Fruit fly (Drosophila melanogaster) whole organism, embryonic: ENCODE results near the gene CG42445.

Experiments used
- Atf6 ChIP-seq: fragments of 200-800 bp; sonication (Bioruptor generic); IDR thresholded peaks from 2 replicates; pipeline ENCODE4 v1.3.6; 2022; ENCODE audit warnings: missing biosample characterization, missing genetic modification characterization
- B-H2 ChIP-seq: fragments of 200-800 bp; sonication (Bioruptor generic); optimal IDR thresholded peaks from 2 replicates; lab custom pipeline; 2018; ENCODE audit warnings: missing biosample characterization, mild to moderate bottlenecking, missing genetic modification characterization
- CG10431 ChIP-seq: fragments of 200-800 bp; sonication (Bioruptor generic); optimal IDR thresholded peaks from 3 replicates; lab custom pipeline; 2018; ENCODE audit warnings: missing biosample characterization, mild to moderate bottlenecking, missing genetic modification characterization
- CG10959 ChIP-seq: fragments of 200-800 bp; sonication (Bioruptor generic); IDR thresholded peaks from 2 replicates; pipeline ENCODE4 v1.3.6; 2022; ENCODE audit warnings: missing biosample characterization, missing genetic modification characterization
- CG11696 ChIP-seq: fragments of 200-800 bp; sonication (Bioruptor generic); IDR thresholded peaks from 2 replicates; pipeline ENCODE4 v1.3.6; 2022; ENCODE audit warnings: missing biosample characterization, missing genetic modification characterization
- CG12744 ChIP-seq: fragments of 200-800 bp; sonication (Bioruptor generic); optimal IDR thresholded peaks from 2 replicates; lab custom pipeline; 2016; ENCODE audit warnings: missing biosample characterization, missing genetic modification characterization
- CG15479 ChIP-seq: fragments of 200-800 bp; sonication (Bioruptor generic); optimal IDR thresholded peaks from 3 replicates; lab custom pipeline; 2019; ENCODE audit warnings: missing biosample characterization, mild to moderate bottlenecking, missing genetic modification characterization, moderate library complexity
- CG16863 ChIP-seq: fragments of 200-800 bp; sonication (Bioruptor generic); optimal IDR thresholded peaks from 3 replicates; lab custom pipeline; 2016; ENCODE audit warnings: missing biosample characterization, missing genetic modification characterization
- CG17568 ChIP-seq: fragments of 200-800 bp; sonication (Bioruptor generic); optimal IDR thresholded peaks from 2 replicates; lab custom pipeline; 2018; ENCODE audit warnings: missing biosample characterization, mild to moderate bottlenecking, missing genetic modification characterization, moderate library complexity
- CG17912 ChIP-seq: fragments of 200-800 bp; sonication (Bioruptor generic); optimal IDR thresholded peaks from 2 replicates; lab custom pipeline; 2018; ENCODE audit warnings: missing biosample characterization, mild to moderate bottlenecking, missing genetic modification characterization
- CG18764 ChIP-seq: fragments of 200-800 bp; sonication (Bioruptor generic); optimal IDR thresholded peaks from 3 replicates; lab custom pipeline; 2016; ENCODE audit warnings: missing biosample characterization, missing genetic modification characterization
- CG2199 ChIP-seq: fragments of 200-800 bp; sonication (Bioruptor generic); IDR thresholded peaks from 3 replicates; pipeline ENCODE4 v1.3.6; 2022; ENCODE audit warnings: missing biosample characterization, missing genetic modification characterization
- CG42726 ChIP-seq: fragments of 200-800 bp; sonication (Bioruptor generic); IDR thresholded peaks from 2 replicates; pipeline ENCODE4 v1.3.6; 2022; ENCODE audit warnings: missing biosample characterization, missing genetic modification characterization; ENCODE audit not compliant: partially characterized antibody
- CG4707 ChIP-seq: fragments of 200-800 bp; sonication (Bioruptor generic); optimal IDR thresholded peaks from 2 replicates; lab custom pipeline; 2018; ENCODE audit warnings: missing biosample characterization, mild to moderate bottlenecking, missing genetic modification characterization, moderate library complexity
- CG6765 ChIP-seq: fragments of 200-800 bp; sonication (Bioruptor generic); optimal IDR thresholded peaks from 3 replicates; lab custom pipeline; 2017; ENCODE audit warnings: missing biosample characterization, mild to moderate bottlenecking, missing genetic modification characterization
- CG6854 ChIP-seq: fragments of 200-800 bp; sonication (Bioruptor generic); optimal IDR thresholded peaks from 3 replicates; lab custom pipeline; 2017; ENCODE audit warnings: missing biosample characterization, mild to moderate bottlenecking, missing genetic modification characterization
- CG8388 ChIP-seq: fragments of 200-800 bp; sonication (Bioruptor generic); optimal IDR thresholded peaks from 2 replicates; lab custom pipeline; 2019; ENCODE audit warnings: missing biosample characterization, mild to moderate bottlenecking, missing genetic modification characterization, moderate library complexity
- CG9727 ChIP-seq: fragments of 200-800 bp; sonication (Bioruptor generic); optimal IDR thresholded peaks from 3 replicates; lab custom pipeline; 2017; ENCODE audit warnings: missing biosample characterization, mild to moderate bottlenecking, missing genetic modification characterization
- CG9797 ChIP-seq: fragments of 200-800 bp; sonication (Bioruptor generic); optimal IDR thresholded peaks from 3 replicates; lab custom pipeline; 2018; ENCODE audit warnings: missing biosample characterization, mild to moderate bottlenecking, missing genetic modification characterization
- CG9876 ChIP-seq: fragments of 200-800 bp; sonication (Bioruptor generic); optimal IDR thresholded peaks from 2 replicates; lab custom pipeline; 2016; ENCODE audit warnings: missing biosample characterization, missing genetic modification characterization
- D19A ChIP-seq: fragments of 200-800 bp; optimal IDR thresholded peaks from 3 replicates; lab custom pipeline; 2019; ENCODE audit warnings: missing biosample characterization, mild to moderate bottlenecking, missing genetic modification characterization, moderate library complexity
- Dek ChIP-seq: fragments of 200-800 bp; sonication (Bioruptor generic); optimal IDR thresholded peaks from 3 replicates; lab custom pipeline; 2019; ENCODE audit warnings: missing biosample characterization, mild to moderate bottlenecking, missing genetic modification characterization, moderate library complexity
- ERR ChIP-seq: fragments of 200-800 bp; sonication (Bioruptor generic); optimal IDR thresholded peaks from 2 replicates; lab custom pipeline; 2016; ENCODE audit warnings: missing biosample characterization, missing genetic modification characterization
- HHEX ChIP-seq: fragments of 200-800 bp; sonication (Bioruptor generic); optimal IDR thresholded peaks from 3 replicates; lab custom pipeline; 2017; ENCODE audit warnings: missing biosample characterization, mild to moderate bottlenecking, missing genetic modification characterization, missing genetic modification reagents
- HLH54F ChIP-seq: fragments of 200-800 bp; sonication (Bioruptor generic); optimal IDR thresholded peaks from 3 replicates; lab custom pipeline; 2016; ENCODE audit warnings: missing biosample characterization, missing genetic modification characterization
- Hr39 ChIP-seq: fragments of >200 bp; optimal IDR thresholded peaks from 2 replicates; lab custom pipeline; 2017
- MBD-R2 ChIP-seq: fragments of 200-800 bp; sonication (Bioruptor generic); IDR thresholded peaks from 2 replicates; pipeline ENCODE4 v1.3.6; 2022; ENCODE audit warnings: missing biosample characterization, missing genetic modification characterization
- Oaz ChIP-seq: fragments of 200-800 bp; sonication (Bioruptor generic); IDR thresholded peaks from 2 replicates; pipeline ENCODE4 v1.3.6; 2022; ENCODE audit warnings: missing biosample characterization, missing genetic modification characterization
- Optix ChIP-seq: fragments of 200-800 bp; sonication (Bioruptor generic); IDR thresholded peaks from 3 replicates; pipeline ENCODE4 v1.3.6; 2022; ENCODE audit warnings: missing biosample characterization, missing genetic modification characterization
- aop ChIP-seq: fragments of 200-800 bp; sonication (Bioruptor generic); IDR thresholded peaks from 2 replicates; pipeline ENCODE4 v1.3.6; 2022; ENCODE audit warnings: missing biosample characterization, missing genetic modification characterization
- bbx ChIP-seq: fragments of 200-800 bp; sonication (Bioruptor generic); IDR thresholded peaks from 2 replicates; pipeline ENCODE4 v1.3.6; 2022; ENCODE audit warnings: missing biosample characterization, missing genetic modification characterization; ENCODE audit not compliant: partially characterized antibody
- bigmax ChIP-seq: fragments of 200-800 bp; sonication (Bioruptor generic); optimal IDR thresholded peaks from 2 replicates; lab custom pipeline; 2018; ENCODE audit warnings: missing biosample characterization, mild to moderate bottlenecking, missing genetic modification characterization
- ci ChIP-seq: fragments of 200-800 bp; sonication (Bioruptor generic); IDR thresholded peaks from 3 replicates; pipeline ENCODE4 v1.3.6; 2022; ENCODE audit warnings: missing biosample characterization, missing genetic modification characterization
- croc ChIP-seq: fragments of 200-800 bp; sonication (Bioruptor generic); conservative IDR thresholded peaks from 3 replicates; pipeline ENCODE4 v1.3.6; 2022; ENCODE audit warnings: missing biosample characterization, missing genetic modification characterization
- disco-r ChIP-seq: fragments of 200-800 bp; sonication (Bioruptor generic); optimal IDR thresholded peaks from 2 replicates; lab custom pipeline; 2016; ENCODE audit warnings: missing biosample characterization, missing genetic modification characterization
- dysf ChIP-seq: fragments of 200-800 bp; sonication (Bioruptor generic); IDR thresholded peaks from 3 replicates; pipeline ENCODE4 v1.3.6; 2022; ENCODE audit warnings: missing biosample characterization, missing genetic modification characterization
- fu2 ChIP-seq: fragments of 200-800 bp; sonication (Bioruptor generic); optimal IDR thresholded peaks from 2 replicates; lab custom pipeline; 2016; ENCODE audit warnings: missing biosample characterization, missing genetic modification characterization
- gfzf ChIP-seq: fragments of 200-800 bp; sonication (Bioruptor generic); optimal IDR thresholded peaks from 2 replicates; lab custom pipeline; 2016; ENCODE audit warnings: missing biosample characterization, mild to moderate bottlenecking, missing genetic modification characterization, moderate library complexity
- gsb ChIP-seq: fragments of 200-800 bp; sonication (Bioruptor generic); IDR thresholded peaks from 2 replicates; pipeline ENCODE4 v1.3.6; 2022; ENCODE audit warnings: missing biosample characterization, missing genetic modification characterization
- klu ChIP-seq: fragments of 200-800 bp; sonication (Bioruptor generic); IDR thresholded peaks from 2 replicates; pipeline ENCODE4 v1.3.6; 2022; ENCODE audit warnings: missing biosample characterization, missing genetic modification characterization
- nerfin-1 ChIP-seq: fragments of 200-800 bp; sonication (Bioruptor generic); optimal IDR thresholded peaks from 3 replicates; lab custom pipeline; 2019; ENCODE audit warnings: missing biosample characterization, mild to moderate bottlenecking, missing genetic modification characterization, moderate library complexity
- oc ChIP-seq: fragments of 200-800 bp; sonication (Bioruptor generic); optimal IDR thresholded peaks from 2 replicates; lab custom pipeline; 2018; ENCODE audit warnings: missing biosample characterization, mild to moderate bottlenecking, missing genetic modification characterization, moderate library complexity
- otp ChIP-seq: fragments of 200-800 bp; sonication (Bioruptor generic); IDR thresholded peaks from 3 replicates; pipeline ENCODE4, ENCODE4 v1.3.6; 2022; ENCODE audit warnings: missing biosample characterization, missing genetic modification characterization
- pnt ChIP-seq: fragments of 200-800 bp; sonication (Bioruptor generic); optimal IDR thresholded peaks from 3 replicates; lab custom pipeline; 2016; ENCODE audit warnings: missing biosample characterization, missing genetic modification characterization
- pzg ChIP-seq: fragments of 200-800 bp; sonication (Bioruptor generic); optimal IDR thresholded peaks from 3 replicates; lab custom pipeline; 2018; ENCODE audit warnings: missing biosample characterization, mild to moderate bottlenecking, missing genetic modification characterization, moderate library complexity
- rib ChIP-seq: fragments of 200-800 bp; sonication (Bioruptor generic); IDR thresholded peaks from 2 replicates; pipeline ENCODE4 v1.3.6; 2022; ENCODE audit warnings: missing biosample characterization, missing genetic modification characterization
- sens-2 ChIP-seq: fragments of 200-800 bp; sonication (Bioruptor generic); IDR thresholded peaks from 2 replicates; pipeline ENCODE4 v1.3.6; 2022; ENCODE audit warnings: missing biosample characterization, missing genetic modification characterization
- sima ChIP-seq: fragments of 200-800 bp; sonication (Bioruptor generic); optimal IDR thresholded peaks from 2 replicates; lab custom pipeline; 2016; ENCODE audit warnings: missing biosample characterization, missing genetic modification characterization
- toy ChIP-seq: fragments of 200-800 bp; sonication (Bioruptor generic); IDR thresholded peaks from 2 replicates; pipeline ENCODE4 v1.3.6; 2022; ENCODE audit warnings: missing biosample characterization, missing genetic modification characterization
- vvl ChIP-seq: fragments of 200-800 bp; sonication (Bioruptor generic); IDR thresholded peaks from 2 replicates; pipeline ENCODE4 v1.3.6; 2022; ENCODE audit warnings: missing biosample characterization, missing genetic modification characterization
- wor ChIP-seq: fragments of 200-800 bp; sonication (Bioruptor generic); IDR thresholded peaks from 2 replicates; pipeline ENCODE4 v1.3.6; 2022; ENCODE audit warnings: missing biosample characterization, missing genetic modification characterization
- zfh2 ChIP-seq: fragments of 200-800 bp; sonication (Bioruptor generic); optimal IDR thresholded peaks from 2 replicates; lab custom pipeline; 2016; ENCODE audit warnings: missing biosample characterization, missing genetic modification characterization

Gene CG42445

DNA sequence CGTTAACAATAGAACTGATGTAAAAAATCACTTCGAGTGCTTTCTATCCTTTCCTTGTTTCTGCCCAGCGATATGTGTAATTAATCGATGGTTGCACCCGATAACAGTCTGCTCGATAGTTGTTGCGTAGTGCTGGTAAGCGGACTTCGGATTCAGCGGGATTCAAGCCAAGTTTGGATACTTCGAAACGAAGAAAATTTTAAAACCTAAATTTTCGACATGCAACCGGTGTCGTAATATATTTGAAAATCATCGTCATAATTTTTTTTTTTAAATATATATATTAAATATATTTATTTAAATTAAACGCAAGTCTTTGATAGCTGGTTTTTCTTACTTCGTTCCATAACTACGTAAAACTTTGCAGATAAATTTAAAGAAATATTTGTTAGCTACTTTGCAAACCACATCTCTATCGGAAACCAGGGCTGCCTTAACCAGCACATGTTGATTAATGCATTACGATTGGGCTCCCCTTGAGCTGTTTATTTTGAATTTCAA, 39.1 kb upstream of the CG42445 start, which contains the start of the genes UbcE2M and Dhps (continued):
- TF ChIP-seq oc (tag; lab: Kevin White, UChicago) (no peak), ERR (GFP tag; lab: Kevin White, UChicago) (no peak), dysf (peak; percentile 75; the same call in 2 of the 3 replicates), CG18764 (GFP tag; lab: Kevin White, UChicago) (peak; percentile 51), nerfin-1 (tag; lab: Kevin White, UChicago) (no peak), CG16863 (GFP tag; lab: Kevin White, UChicago) (no peak), Hr39 (lab: Kevin White, UChicago) (no peak), HHEX (GFP tag; lab: Kevin White, UChicago) (peak; percentile 65), Dek (tag; lab: Kevin White, UChicago) (peak; percentile 80), disco-r (no peak), Oaz (GFP tag; lab: Robert Waterston, UW) (no peak; the same call in 1 of the 2 replicates), toy (GFP tag; lab: Robert Waterston, UW) (no peak), HLH54F (peak; percentile 56), gsb (no peak), pnt (GFP tag; lab: Kevin White, UChicago) (peak; percentile 56), CG2199 (GFP tag; lab: Robert Waterston, UW) (no peak), CG10431 (GFP tag; lab: Kevin White, UChicago) (peak; percentile 48), CG8388 (GFP tag; lab: Kevin White, UChicago) (peak; percentile 66), otp (no peak), bbx (GFP tag; lab: Robert Waterston, UW) (peak; percentile 81), CG4707 (GFP tag; lab: Kevin White, UChicago) (no peak), ci (no peak), pzg (peak; percentile 55), gfzf (no peak), zfh2 (peak; percentile 80), MBD-R2 (GFP tag; lab: Robert Waterston, UW) (peak; percentile 69; the same call in 1 of the 2 replicates), CG12744 (GFP tag; lab: Kevin White, UChicago) (peak; percentile 11), klu (GFP tag; lab: Robert Waterston, UW) (peak; percentile 62; the same call in 1 of the 2 replicates), CG9797 (GFP tag; lab: Kevin White, UChicago) (peak; percentile 23), wor (GFP tag; lab: Robert Waterston, UW) (peak; percentile 27; the same call in 1 of the 2 replicates), CG9876 (peak; percentile 67), CG42726 (peak; percentile 53), aop (GFP tag; lab: Robert Waterston, UW) (no peak), sens-2 (0 out of 2 replicates have a peak, but pooled peaks have one; percentile 32), bigmax (GFP tag; lab: Kevin White, UChicago) (no peak), fu2 (GFP tag; lab: Kevin White, UChicago) (peak; percentile 64), CG6854 (no peak), sima (GFP tag; lab: Kevin White, UChicago) (no peak), CG17912 (GFP tag; lab: Kevin White, UChicago) (no peak), D19A (no peak), CG11696 (GFP tag; lab: Robert Waterston, UW) (no peak), CG9727 (GFP tag; lab: Kevin White, UChicago) (peak; percentile 76), Optix (GFP tag; lab: Robert Waterston, UW) (peak; percentile 55; the same call in 1 of the 3 replicates), CG10959 (no peak), vvl (peak; percentile 37; the same call in 1 of the 2 replicates), Atf6 (GFP tag; lab: Robert Waterston, UW) (no peak), CG6765 (GFP tag; lab: Kevin White, UChicago) (peak; percentile 59), B-H2 (GFP tag; lab: Kevin White, UChicago) (peak; percentile 71), croc (GFP tag; lab: Robert Waterston, UW) (peak; percentile 57), CG17568 (GFP tag; lab: Kevin White, UChicago) (no peak), rib (GFP tag; lab: Robert Waterston, UW) (no peak), CG15479 (GFP tag; lab: Kevin White, UChicago) (no peak)
